Worm (Caenorhabditis elegans): ENCODE measurements around the gene nas-23.

The nas-23 gene

ce11 chrII:7525458-7525857, 32.0 kb upstream of the nas-23 start, which contains the start of the genes ZK1290.7 and rnh-1.1:
Gene ZK1290.7, minus strand, starts transcription at chrII:7525558.
Gene rnh-1.1, plus strand, starts transcription at chrII:7525738.
- TF ChIP-seq aptf-3 (GFP tag; IDR thresholded peaks at IDR 0.05) (no peak), madf-10 (tag; optimal IDR thresholded peaks at IDR 0.05) (no peak), lag-1 (GFP tag; IDR thresholded peaks at IDR 0.05) (no peak), nhr-90 (tag; optimal IDR thresholded peaks at IDR 0.05) (no peak)

ce11 chrII:7523281-7523680, 29.8 kb upstream of the nas-23 start, which contains the start of gene ZK1290.15:
Gene ZK1290.15, plus strand, starts transcription at chrII:7523581.
- no peak for TF ChIP-seq lag-1 (GFP tag; IDR thresholded peaks at IDR 0.05)
- TF ChIP-seq ztf-22 (GFP tag; optimal IDR thresholded peaks at IDR 0.05) = no peak
- TF ChIP-seq ztf-6 (GFP tag; IDR thresholded peaks at IDR 0.05) = no peak
- TF ChIP-seq egl-44 (GFP tag; IDR thresholded peaks at IDR 0.05) = no peak
- no peak for TF ChIP-seq dpff-1 (tag; optimal IDR thresholded peaks at IDR 0.05)
- no peak for TF ChIP-seq cebp-2 (GFP tag; IDR thresholded peaks at IDR 0.05)
- TF ChIP-seq tbx-9 (tag; optimal IDR thresholded peaks at IDR 0.05; ENCODE audit: borderline replicate concordance) = no peak
- no peak for TF ChIP-seq attf-5 (GFP tag; optimal IDR thresholded peaks at IDR 0.05)
- TF ChIP-seq F23B12.7 (tag; optimal IDR thresholded peaks at IDR 0.05; ENCODE audit: insufficient read depth) = no peak
- TF ChIP-seq Y53G8AR.9 (GFP tag; conservative IDR thresholded peaks at IDR 0.05) = no peak
- TF ChIP-seq F22D6.2 (tag; optimal IDR thresholded peaks at IDR 0.05) = no peak
- TF ChIP-seq nfya-1 (tag; optimal IDR thresholded peaks at IDR 0.05; ENCODE audit: borderline replicate concordance, insufficient read depth) = no peak

DNA sequence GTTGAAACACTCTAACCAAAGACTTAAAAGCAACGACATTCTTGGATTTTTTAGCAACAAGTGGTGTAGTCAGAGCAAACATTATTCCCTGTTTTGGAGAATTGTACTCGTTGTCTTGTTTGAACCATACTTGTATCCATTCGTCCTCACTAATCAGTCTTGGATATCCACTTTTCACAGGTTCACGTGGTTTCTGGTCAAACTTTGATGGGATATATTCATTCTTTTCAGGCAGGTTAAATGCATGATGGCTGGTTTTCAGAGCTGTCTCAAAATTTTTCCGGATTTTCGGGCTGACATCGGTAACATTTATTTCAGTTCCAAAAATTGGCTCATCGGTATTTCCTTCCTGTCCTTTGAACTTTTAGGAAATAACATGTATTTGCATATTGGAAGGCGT, 27.9 kb upstream of the nas-23 start:
- TF ChIP-seq snpc-1.1 (tag; optimal IDR thresholded peaks at IDR 0.05; ENCODE audit: insufficient read depth) (no peak), nhr-120 (GFP tag; IDR thresholded peaks at IDR 0.05) (no peak), attf-3 (GFP tag; conservative IDR thresholded peaks at IDR 0.05) (no peak), B0336.3 (GFP tag; IDR thresholded peaks at IDR 0.05) (no peak), B0019.2 (GFP tag; conservative IDR thresholded peaks at IDR 0.05) (no peak), hlh-12 (tag; optimal IDR thresholded peaks at IDR 0.05) (no peak), efl-1 (GFP tag; optimal IDR thresholded peaks at IDR 0.05) (no peak), mes-4 (tag; optimal IDR thresholded peaks at IDR 0.05) (no peak), F52B5.7 (tag; optimal IDR thresholded peaks at IDR 0.05) (no peak), zfh-2 (GFP tag; conservative IDR thresholded peaks at IDR 0.05) (no peak), F10E7.11 (tag; optimal IDR thresholded peaks at IDR 0.05) (no peak), C06A6.2 (GFP tag; conservative IDR thresholded peaks at IDR 0.05) (no peak), Y53F4B.3 (GFP tag; IDR thresholded peaks at IDR 0.05) (no peak)

DNA sequence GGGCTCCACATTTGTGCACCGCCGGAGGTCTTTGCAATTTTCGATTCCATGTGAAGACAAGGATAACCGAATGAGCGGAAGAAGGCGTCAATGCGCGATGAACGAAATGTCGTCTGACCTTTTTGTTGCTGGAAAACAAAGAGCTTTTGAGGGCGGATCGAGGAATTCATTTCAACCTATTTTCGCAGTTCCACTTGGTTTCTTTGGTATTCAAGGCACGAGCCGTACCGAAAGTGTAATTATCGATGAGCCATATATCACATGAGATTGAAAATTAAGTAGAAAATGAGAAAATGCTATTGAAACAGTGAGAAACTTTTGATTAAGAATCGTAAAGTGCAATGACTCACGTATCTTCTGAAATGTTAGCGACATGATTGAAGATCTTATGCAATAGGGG, 25.7 kb upstream of the nas-23 start, which contains the start of gene glb-9:
Gene glb-9, minus strand, starts transcription at position 101 of the 400 bp plus-strand sequence.
- no peak for TF ChIP-seq lin-40 (tag; optimal IDR thresholded peaks at IDR 0.05)
- TF ChIP-seq fkh-3 (tag; optimal IDR thresholded peaks at IDR 0.05) = no peak
- no peak for TF ChIP-seq Y53F4B.3 (GFP tag; IDR thresholded peaks at IDR 0.05)
- no peak for TF ChIP-seq madf-8 (GFP tag; conservative IDR thresholded peaks at IDR 0.05)
- 0 out of 2 replicates have a peak, but pooled peaks have one; percentile 22 for TF ChIP-seq madf-3 (GFP tag; IDR thresholded peaks at IDR 0.05)
- no peak for TF ChIP-seq dpl-1 (GFP tag; optimal IDR thresholded peaks at IDR 0.05)

ce11 chrII:7505005-7505404, 11.5 kb upstream of the nas-23 start, which contains the start of gene C28F5.1:
Gene C28F5.1, plus strand, starts transcription at chrII:7505305.
- TF ChIP-seq pha-4 (tag; optimal IDR thresholded peaks at IDR 0.05) (no peak), T26A5.8 (tag; optimal IDR thresholded peaks at IDR 0.05) (no peak), sea-2 (GFP tag; IDR thresholded peaks at IDR 0.05) (no peak), F57C9.4 (tag; optimal IDR thresholded peaks at IDR 0.05) (no peak), zim-3 (tag; optimal IDR thresholded peaks at IDR 0.05) (no peak), him-1 (tag; optimal IDR thresholded peaks at IDR 0.05) (no peak)

Data from whole organism, young adult.